Worm (Caenorhabditis elegans) whole organism, L3 larva: Measurements from ENCODE around the gene clec-141.

Source experiments
- ZK546.5 ChIP-seq: sonication (generic microtip); optimal IDR thresholded peaks from 2 replicates; lab custom pipeline; 2017; ENCODE audit warnings: missing biosample characterization, missing genetic modification characterization
- ama-1 ChIP-seq: fragments of 150-350 bp; optimal IDR thresholded peaks from 2 replicates; lab custom pipeline; 2018
- ceh-82 ChIP-seq: fragments of 150-350 bp; optimal IDR thresholded peaks from 2 replicates; lab custom pipeline; 2014; ENCODE audit warnings: missing biosample characterization, missing genetic modification characterization
- ceh-9 ChIP-seq: sonication (generic microtip); optimal IDR thresholded peaks from 2 replicates; lab custom pipeline; 2018; ENCODE audit warnings: missing biosample characterization, missing genetic modification characterization
- daf-12 ChIP-seq: fragments of 150-350 bp; optimal IDR thresholded peaks from 2 replicates; lab custom pipeline; 2014; ENCODE audit warnings: missing biosample characterization, missing genetic modification reagents, missing genetic modification characterization
- eor-1 ChIP-seq, 2 experiments: fragments of 150-350 bp; optimal IDR thresholded peaks; 2 replicates each; lab custom pipeline; 2014 to 2018; ENCODE audit warnings: missing biosample characterization in 2 of 2, missing genetic modification characterization in 2 of 2
- fkh-10 ChIP-seq: sonication (generic microtip); optimal IDR thresholded peaks from 2 replicates; lab custom pipeline; 2017; ENCODE audit warnings: missing biosample characterization, missing genetic modification reagents, missing genetic modification characterization
- jun-1 ChIP-seq: fragments of 150-350 bp; optimal IDR thresholded peaks from 2 replicates; lab custom pipeline; 2014; ENCODE audit warnings: missing biosample characterization, missing genetic modification reagents, missing genetic modification characterization
- lin-15B ChIP-seq: fragments of 150-350 bp; optimal IDR thresholded peaks from 2 replicates; lab custom pipeline; 2014; ENCODE audit warnings: missing biosample characterization, missing genetic modification characterization
- mdl-1 ChIP-seq: fragments of 150-350 bp; optimal IDR thresholded peaks from 2 replicates; lab custom pipeline; 2014; ENCODE audit warnings: missing biosample characterization, missing genetic modification characterization
- nhr-43 ChIP-seq: sonication (generic microtip); optimal IDR thresholded peaks from 2 replicates; lab custom pipeline; 2016; ENCODE audit warnings: mild to moderate bottlenecking, missing genetic modification characterization, missing compliant biosample characterization; ENCODE audit not compliant: poor library complexity, severe bottlenecking
- pha-4 ChIP-seq: fragments of 150-350 bp; optimal IDR thresholded peaks from 2 replicates; lab custom pipeline; 2014; ENCODE audit warnings: missing biosample characterization, missing genetic modification reagents, missing genetic modification characterization
- snpc-4 ChIP-seq: fragments of 150-350 bp; optimal IDR thresholded peaks from 2 replicates; lab custom pipeline; 2014; ENCODE audit warnings: missing biosample characterization, missing genetic modification characterization
- unc-62 ChIP-seq: fragments of 150-350 bp; sonication (generic microtip); optimal IDR thresholded peaks from 4 replicates; lab custom pipeline; 2014; ENCODE audit warnings: missing biosample characterization, missing genetic modification reagents, missing genetic modification characterization

DNA sequence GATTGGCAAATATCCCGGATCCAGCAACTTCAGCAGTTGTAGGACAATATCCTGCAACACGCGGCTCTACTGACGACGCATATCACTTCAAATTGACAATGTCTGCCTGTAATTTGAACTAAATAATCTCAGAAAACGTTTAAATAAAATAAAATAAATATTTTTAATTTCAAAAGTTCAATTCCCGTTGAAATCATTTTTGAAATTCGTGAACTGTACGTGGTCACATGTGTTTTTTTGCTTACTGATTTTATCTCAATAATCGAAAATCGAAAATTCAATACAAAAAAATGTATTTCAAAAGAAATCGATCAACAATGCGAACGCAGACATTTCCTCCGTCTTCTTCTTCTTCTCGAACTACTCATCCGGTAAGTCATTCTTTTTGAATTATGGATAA is 30.1 kb upstream of the clec-141 start, which contains the start of gene F07F6.1:
- TF ChIP-seq ceh-9 (tag; lab: Kevin White, UChicago) (no peak), fkh-10 (GFP tag; lab: Kevin White, UChicago) (no peak), daf-12 (tag; lab: Kevin White, UChicago) (no peak), ama-1 (lab: Kevin White, UChicago) (no peak), eor-1 (tag; optimal IDR thresholded peaks at IDR 0.05; lab: Kevin White, UChicago) (no peak), nhr-43 (no peak), ZK546.5 (tag; lab: Kevin White, UChicago) (no peak), mdl-1 (tag; lab: Kevin White, UChicago) (no peak), lin-15B (tag; lab: Kevin White, UChicago) (no peak), jun-1 (tag; lab: Kevin White, UChicago) (no peak), unc-62 (GFP tag; lab: Kevin White, UChicago) (no peak), pha-4 (tag; lab: Kevin White, UChicago) (no peak), snpc-4 (no peak), ceh-82 (tag; lab: Kevin White, UChicago) (no peak)
